Fruit fly (Drosophila melanogaster) whole organism, adult: Measurements from ENCODE around the gene Kat60.

Experiments used
- CG11617 ChIP-seq: fragments of 200-800 bp; sonication (Bioruptor generic); optimal IDR thresholded peaks from 2 replicates; lab custom pipeline; 2017; ENCODE audit warnings: mild to moderate bottlenecking, missing biosample characterization, missing genetic modification reagents, missing genetic modification characterization
- CG12768 ChIP-seq: fragments of 200-800 bp; sonication (Bioruptor generic); optimal IDR thresholded peaks from 2 replicates; lab custom pipeline; 2017; ENCODE audit warnings: missing biosample characterization, missing genetic modification characterization, mild to moderate bottlenecking, moderate library complexity, missing genetic modification reagents
- CG14711 ChIP-seq: fragments of 200-800 bp; sonication (Bioruptor generic); optimal IDR thresholded peaks from 2 replicates; lab custom pipeline; 2018; ENCODE audit warnings: missing biosample characterization, mild to moderate bottlenecking, missing genetic modification characterization, moderate library complexity
- CG1620 ChIP-seq: fragments of 200-800 bp; sonication (Bioruptor generic); optimal IDR thresholded peaks from 2 replicates; lab custom pipeline; 2016; ENCODE audit warnings: missing biosample characterization, missing genetic modification characterization
- CG33017 ChIP-seq: fragments of 200-800 bp; sonication (Bioruptor generic); optimal IDR thresholded peaks from 2 replicates; lab custom pipeline; 2018; ENCODE audit warnings: missing biosample characterization, mild to moderate bottlenecking, missing genetic modification characterization, moderate library complexity
- CG5204 ChIP-seq: fragments of 200-800 bp; sonication (Bioruptor generic); optimal IDR thresholded peaks from 2 replicates; lab custom pipeline; 2016; ENCODE audit warnings: missing biosample characterization, missing genetic modification characterization
- CG7045 ChIP-seq: fragments of 200-800 bp; sonication (Bioruptor generic); optimal IDR thresholded peaks from 2 replicates; lab custom pipeline; 2017; ENCODE audit warnings: missing biosample characterization, mild to moderate bottlenecking, missing genetic modification characterization
- CG7101 ChIP-seq: fragments of 200-800 bp; sonication (Bioruptor generic); optimal IDR thresholded peaks from 2 replicates; lab custom pipeline; 2018; ENCODE audit warnings: missing biosample characterization, mild to moderate bottlenecking, missing genetic modification characterization, moderate library complexity
- Clk ChIP-seq: fragments of 200-800 bp; sonication (Bioruptor generic); optimal IDR thresholded peaks from 2 replicates; lab custom pipeline; 2017; ENCODE audit warnings: missing biosample characterization, missing genetic modification characterization
- Crg-1 ChIP-seq: fragments of 200-800 bp; sonication (Bioruptor generic); optimal IDR thresholded peaks from 2 replicates; lab custom pipeline; 2016; ENCODE audit warnings: missing biosample characterization, missing genetic modification characterization
- Hr96 ChIP-seq: fragments of 200-800 bp; sonication (Bioruptor generic); optimal IDR thresholded peaks from 2 replicates; lab custom pipeline; 2016; ENCODE audit warnings: missing biosample characterization, missing genetic modification characterization
- Mnt ChIP-seq: fragments of 200-800 bp; sonication (Bioruptor generic); optimal IDR thresholded peaks from 2 replicates; lab custom pipeline; 2016; ENCODE audit warnings: missing biosample characterization, mild to moderate bottlenecking, missing genetic modification characterization
- bab1 ChIP-seq: fragments of 200-800 bp; sonication (Bioruptor generic); optimal IDR thresholded peaks from 3 replicates; lab custom pipeline; 2019; ENCODE audit warnings: missing biosample characterization, mild to moderate bottlenecking, missing genetic modification characterization, moderate library complexity
- cic ChIP-seq: fragments of 200-800 bp; sonication (Bioruptor generic); optimal IDR thresholded peaks from 2 replicates; lab custom pipeline; 2017; ENCODE audit warnings: missing biosample characterization, mild to moderate bottlenecking, missing genetic modification characterization, moderate library complexity
- cnc ChIP-seq, 2 experiments: fragments of >200 bp; optimal IDR thresholded peaks; 2 replicates each; lab custom pipeline; 2017
- kay ChIP-seq: fragments of 200-800 bp; sonication (Bioruptor generic); peaks from one replicate; lab custom pipeline; 2016; ENCODE audit warnings: missing biosample characterization, missing genetic modification characterization, borderline replicate concordance
- ovo ChIP-seq: fragments of 200-800 bp; sonication (Bioruptor generic); optimal IDR thresholded peaks from 2 replicates; lab custom pipeline; 2016; ENCODE audit warnings: missing biosample characterization, missing genetic modification characterization
- pad ChIP-seq: fragments of 200-800 bp; sonication (Bioruptor generic); optimal IDR thresholded peaks from 3 replicates; lab custom pipeline; 2017; ENCODE audit warnings: missing biosample characterization, missing genetic modification characterization, mild to moderate bottlenecking, moderate library complexity, missing genetic modification reagents
- tj ChIP-seq: fragments of 200-800 bp; sonication (Bioruptor generic); optimal IDR thresholded peaks from 3 replicates; lab custom pipeline; 2017; ENCODE audit warnings: missing biosample characterization, mild to moderate bottlenecking, missing genetic modification characterization, moderate library complexity
- toe ChIP-seq: fragments of 200-800 bp; sonication (Bioruptor generic); optimal IDR thresholded peaks from 2 replicates; lab custom pipeline; 2016; ENCODE audit warnings: missing biosample characterization, missing genetic modification characterization

The Kat60 gene

DNA sequence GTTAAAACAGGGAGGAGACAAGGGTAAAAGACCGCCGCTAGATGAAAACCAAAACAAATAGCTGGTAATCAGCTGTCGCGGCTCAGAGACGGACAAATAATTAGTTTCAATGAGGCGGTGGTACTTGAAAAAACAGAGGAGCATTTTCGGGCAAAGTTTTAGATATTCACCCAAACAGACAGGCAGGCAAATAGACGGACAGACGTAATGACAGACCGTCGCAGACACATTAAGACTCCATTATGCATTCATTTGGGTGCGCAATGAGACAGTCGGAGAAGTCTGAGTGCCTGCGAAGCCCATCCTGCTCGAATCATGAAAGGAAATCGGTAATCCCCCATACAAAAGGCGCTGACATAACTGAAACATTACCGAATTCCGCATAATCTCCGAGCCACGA lies 20.6 kb downstream of the Kat60 start:
- TF ChIP-seq CG12768 (GFP tag; lab: Kevin White, UChicago), result no peak

DNA sequence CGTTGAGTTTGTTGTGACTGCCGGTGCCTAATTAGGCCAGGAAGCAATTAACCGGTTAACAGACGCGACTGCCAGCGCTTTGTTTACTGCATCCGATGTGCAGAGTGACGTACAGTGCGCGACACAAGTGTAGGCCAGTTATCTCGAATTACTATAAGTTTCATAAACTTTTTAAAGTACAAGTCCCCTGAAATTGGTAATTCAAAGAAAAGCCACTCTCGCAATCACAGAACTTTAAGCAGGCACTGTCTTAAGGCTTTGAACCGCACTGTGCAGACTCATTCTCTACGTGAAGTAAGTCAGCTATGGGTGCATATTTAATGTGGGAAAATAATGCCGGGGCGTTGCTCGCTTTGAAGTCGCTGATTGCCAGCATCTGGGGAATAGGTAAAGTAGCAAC lies 22.5 kb downstream of the Kat60 start:
- TF ChIP-seq pad (GFP tag; lab: Kevin White, UChicago) (peak; percentile 27), Crg-1 (GFP tag; lab: Kevin White, UChicago) (peak; percentile 44), CG33017 (tag; lab: Kevin White, UChicago) (peak; percentile 90), Clk (peak; percentile 14), toe (GFP tag; lab: Kevin White, UChicago) (peak; percentile 41), tj (peak; percentile 2), CG5204 (GFP tag; lab: Kevin White, UChicago) (peak; percentile 67), Mnt (GFP tag; lab: Kevin White, UChicago) (peak; percentile 12), CG7101 (tag; lab: Kevin White, UChicago) (peak; percentile 74), CG14711 (peak; percentile 72), CG7045 (GFP tag; lab: Kevin White, UChicago) (peak; percentile 83), cnc (optimal IDR thresholded peaks at IDR 0.05; lab: Kevin White, UChicago) (no peak), cic (peak; percentile 54), CG1620 (no peak), bab1 (GFP tag; lab: Kevin White, UChicago) (peak; percentile 58), CG12768 (GFP tag; lab: Kevin White, UChicago) (peak; percentile 86), kay (GFP tag; lab: Kevin White, UChicago) (no peak), CG11617 (GFP tag; lab: Kevin White, UChicago) (peak; percentile 2), Hr96 (GFP tag; lab: Kevin White, UChicago) (peak; percentile 28), ovo (GFP tag; lab: Kevin White, UChicago) (no peak)

dm6 chr3R:5208115-5208365 lies 24.0 kb downstream of the Kat60 start:
- no peak for TF ChIP-seq CG14711
- no peak for TF ChIP-seq CG7101 (tag; lab: Kevin White, UChicago)
- TF ChIP-seq CG5204 (GFP tag; lab: Kevin White, UChicago), result no peak
- TF ChIP-seq Crg-1 (GFP tag; lab: Kevin White, UChicago), result no peak
- no peak for TF ChIP-seq Mnt (GFP tag; lab: Kevin White, UChicago)
- TF ChIP-seq bab1 (GFP tag; lab: Kevin White, UChicago), result no peak
- no peak for TF ChIP-seq ovo (GFP tag; lab: Kevin White, UChicago)
- no peak for TF ChIP-seq CG7045 (GFP tag; lab: Kevin White, UChicago)
- no peak for TF ChIP-seq Clk
- no peak for TF ChIP-seq kay (GFP tag; lab: Kevin White, UChicago)
- no peak for TF ChIP-seq pad (GFP tag; lab: Kevin White, UChicago)

- no peak for TF ChIP-seq CG11617 (GFP tag; lab: Kevin White, UChicago)
- no peak for TF ChIP-seq kay (GFP tag; lab: Kevin White, UChicago)
- TF ChIP-seq Mnt (GFP tag; lab: Kevin White, UChicago), result no peak
- TF ChIP-seq Clk, result no peak
- TF ChIP-seq cnc (optimal IDR thresholded peaks at IDR 0.05; lab: Kevin White, UChicago), result no peak
- no peak for TF ChIP-seq CG7045 (GFP tag; lab: Kevin White, UChicago)
- no peak for TF ChIP-seq tj
- no peak for TF ChIP-seq pad (GFP tag; lab: Kevin White, UChicago)
- no peak for TF ChIP-seq CG12768 (GFP tag; lab: Kevin White, UChicago)
- TF ChIP-seq Hr96 (GFP tag; lab: Kevin White, UChicago), result no peak
Measured at dm6 chr3R:5207277-5208114, 24.5 kb downstream of the Kat60 start.

dm6 chr3R:5205319-5206033 lies 26.5 kb downstream of the Kat60 start:
- TF ChIP-seq tj (peak; percentile 79), CG7045 (GFP tag; lab: Kevin White, UChicago) (no peak)

DNA sequence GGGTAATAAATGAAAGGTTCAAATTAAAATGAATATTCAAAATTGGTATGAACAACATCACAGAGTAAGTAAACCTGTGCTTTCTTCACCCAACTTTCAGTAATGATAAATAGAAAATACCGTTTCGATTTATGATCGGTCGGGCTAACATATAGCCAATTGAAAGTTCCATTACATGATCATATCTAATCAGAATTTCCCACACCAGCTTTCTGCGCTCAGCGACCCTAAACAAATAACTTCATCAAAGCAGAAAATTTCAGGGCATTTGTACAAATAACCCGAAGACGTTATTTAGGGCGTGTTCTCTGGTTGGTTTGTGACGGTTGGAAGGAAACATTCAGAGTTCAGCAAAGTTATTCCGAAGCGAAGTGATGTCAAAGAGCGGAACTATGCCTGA lies 28.2 kb downstream of the Kat60 start:
- TF ChIP-seq Clk (no peak), CG5204 (GFP tag; lab: Kevin White, UChicago) (no peak), cic (no peak), CG7101 (tag; lab: Kevin White, UChicago) (no peak), ovo (GFP tag; lab: Kevin White, UChicago) (no peak), kay (GFP tag; lab: Kevin White, UChicago) (no peak), Hr96 (GFP tag; lab: Kevin White, UChicago) (no peak), tj (no peak), cnc (optimal IDR thresholded peaks at IDR 0.05; lab: Kevin White, UChicago) (no peak), CG14711 (no peak), Mnt (GFP tag; lab: Kevin White, UChicago) (no peak), toe (GFP tag; lab: Kevin White, UChicago) (no peak), CG33017 (tag; lab: Kevin White, UChicago) (no peak)
